Fruit fly (Drosophila melanogaster) S2 (cell line): Measurements from ENCODE around the gene CG34367.

Experiments
- CG8478 ChIP-seq: fragments of >200 bp; optimal IDR thresholded peaks from 2 replicates; lab custom pipeline; 2018
- CTCF ChIP-seq, 2 experiments: fragments of >200 bp; optimal IDR thresholded peaks; 2 replicates each; lab custom pipeline; 2018

CG34367 gene

dm6 chr2L:10334854-10335277 is 18.8 kb downstream of the CG34367 start:
- TF ChIP-seq CTCF (optimal IDR thresholded peaks at IDR 0.05; lab: Kevin White, UChicago) (no peak), CG8478 (no peak)

DNA sequence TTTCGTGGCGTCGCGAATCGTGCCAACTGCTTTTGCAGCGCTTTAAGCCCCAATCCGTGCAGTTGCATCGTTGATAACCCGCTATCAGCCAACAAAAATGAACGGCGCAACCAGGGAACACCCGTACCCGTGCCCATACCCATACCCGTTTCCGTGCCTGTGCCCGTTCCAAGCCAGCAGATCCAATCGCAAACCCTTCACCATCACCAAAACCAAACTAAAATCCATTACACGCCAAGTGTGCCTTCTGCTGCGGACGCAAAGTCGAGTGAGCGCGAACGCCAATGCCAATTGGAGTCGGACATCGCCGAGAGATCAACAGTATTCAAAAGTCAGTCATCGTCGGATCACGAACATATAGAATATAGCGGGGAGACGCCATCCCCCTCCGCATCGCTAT is 19.5 kb downstream of the CG34367 start:
- no peak for TF ChIP-seq CTCF (optimal IDR thresholded peaks at IDR 0.05; lab: Kevin White, UChicago)
- no peak for TF ChIP-seq CG8478

dm6 chr2L:10333091-10333991 is 20.4 kb downstream of the CG34367 start, which contains the start of gene GATAd:
TSS of gene GATAd (plus strand) at chr2L:10333734.
- TF ChIP-seq CTCF (optimal IDR thresholded peaks at IDR 0.05; lab: Kevin White, UChicago), result peak in 1 of 2 experiments; percentile 1
- TF ChIP-seq CG8478, result no peak

DNA sequence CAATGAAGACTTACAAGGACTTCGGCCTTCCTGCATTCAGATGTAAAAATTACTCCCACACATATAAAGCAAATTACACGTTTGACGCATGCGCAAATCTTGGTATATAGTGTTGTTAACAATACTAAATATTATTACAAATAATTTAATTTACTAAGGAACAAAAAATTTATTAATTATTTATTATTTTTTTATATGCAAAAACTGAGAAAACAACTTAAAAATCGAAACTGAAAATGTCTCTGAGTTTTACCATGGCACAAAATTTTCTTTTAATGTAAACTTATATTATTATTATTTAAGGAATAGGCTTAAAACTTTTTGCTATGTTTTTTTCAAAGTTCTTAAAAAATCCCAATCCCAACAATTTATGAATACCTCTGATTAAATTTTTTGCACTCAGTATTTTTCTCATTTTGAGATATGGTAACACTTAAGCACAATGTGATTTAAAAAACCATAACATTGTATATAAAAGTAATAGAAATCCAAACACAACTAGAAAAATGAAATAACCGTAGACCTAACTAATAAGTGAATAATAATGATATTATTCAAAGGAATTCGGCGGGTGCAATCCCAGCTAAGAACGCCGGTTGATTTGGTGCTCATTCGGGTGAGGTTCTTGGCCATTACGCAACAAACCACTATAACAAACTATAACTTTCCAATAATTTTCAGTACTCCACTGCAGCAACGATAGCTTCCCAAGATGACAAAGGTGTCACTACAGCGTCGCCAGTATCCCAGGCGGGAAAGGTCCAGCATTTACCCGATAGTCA is 22.4 kb downstream of the CG34367 start, which contains the start of the genes Schip1 and Cox10:
TSS of gene Schip1 (minus strand) at position 51 of the 782 bp plus-strand sequence.
TSS of gene Cox10 (plus strand) at position 406 of the 782 bp plus-strand sequence.
- TF ChIP-seq CTCF (optimal IDR thresholded peaks at IDR 0.05; lab: Kevin White, UChicago) (no peak), CG8478 (no peak)

- TF ChIP-seq CG8478, result no peak
- no peak for TF ChIP-seq CTCF (optimal IDR thresholded peaks at IDR 0.05; lab: Kevin White, UChicago)
These were observed 25.9 kb downstream of the CG34367 start, which contains the start of gene RnrL for dm6 chr2L:10327790-10328189. TSS of gene RnrL (minus strand) at chr2L:10327943.

dm6 chr2L:10322773-10323487 is 30.8 kb downstream of the CG34367 start, which contains the start of gene CG5381:
TSS of gene CG5381 (minus strand) at chr2L:10323102.
- TF ChIP-seq CTCF (optimal IDR thresholded peaks at IDR 0.05; lab: Kevin White, UChicago), result no peak

DNA sequence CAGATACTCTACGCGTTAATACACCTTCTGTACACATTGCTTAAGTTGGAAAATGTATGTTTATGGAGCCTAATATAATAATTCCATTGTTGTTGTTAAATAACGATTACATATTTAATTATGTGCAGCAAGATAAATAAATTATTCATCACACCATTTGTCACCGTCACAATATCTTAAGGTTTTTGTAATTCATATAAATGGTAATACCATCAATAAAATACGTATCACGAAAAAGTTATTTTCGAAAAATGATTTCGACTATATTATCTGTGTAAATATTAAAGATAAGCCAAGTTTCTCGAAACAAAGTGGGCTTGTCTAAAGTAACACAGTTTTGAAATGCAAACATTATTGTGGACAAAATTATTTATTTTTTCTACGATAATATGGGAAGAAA is 31.5 kb downstream of the CG34367 start, which contains the start of gene CG4995:
TSS of gene CG4995 (plus strand) at position 301 of the 400 bp plus-strand sequence.
- TF ChIP-seq CTCF (optimal IDR thresholded peaks at IDR 0.05; lab: Kevin White, UChicago) (no peak), CG8478 (no peak)

DNA sequence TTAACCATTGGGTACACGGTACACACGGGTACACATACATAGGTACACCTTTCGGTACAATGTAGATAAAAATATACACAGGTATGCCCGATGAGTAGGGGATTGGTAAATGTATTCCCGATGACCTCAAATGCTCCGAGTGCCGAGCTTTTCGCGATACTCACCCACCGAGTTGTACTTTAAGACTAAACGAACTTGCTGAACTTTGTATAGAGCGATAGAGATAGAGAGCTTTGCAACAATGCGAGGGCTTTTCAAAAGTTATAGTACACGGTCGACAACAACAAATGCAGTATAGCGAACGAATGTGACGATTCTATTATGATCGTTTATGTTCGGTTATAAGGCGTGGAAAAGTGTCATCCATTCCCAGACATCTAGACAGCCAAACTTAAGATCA is 32.1 kb downstream of the CG34367 start:
- TF ChIP-seq CTCF (optimal IDR thresholded peaks at IDR 0.05; lab: Kevin White, UChicago), result no peak
- TF ChIP-seq CG8478, result no peak

DNA sequence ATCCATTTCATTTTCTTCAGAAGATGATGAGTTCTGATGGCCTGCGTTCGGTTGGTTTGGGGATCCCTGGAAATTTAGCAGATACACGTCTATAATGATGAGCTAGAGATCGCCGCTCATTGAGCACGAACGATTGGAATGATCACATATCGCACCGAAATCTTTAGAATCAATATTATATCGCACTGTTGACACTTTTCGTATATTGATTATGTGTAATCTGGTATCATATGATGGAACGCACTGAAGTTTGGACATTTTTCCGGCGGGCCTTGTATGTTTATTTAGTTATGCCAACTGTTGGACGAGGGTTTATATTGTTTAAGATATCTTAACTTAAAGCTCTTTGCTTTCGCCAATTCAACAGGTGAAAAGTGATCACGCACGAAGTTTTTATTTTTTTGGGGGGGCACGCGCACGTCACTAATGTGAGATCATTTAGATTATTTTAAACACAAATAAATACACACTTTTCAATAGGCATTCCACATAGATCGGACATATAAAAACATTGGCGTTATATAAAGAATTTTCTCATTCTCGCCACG is 32.6 kb downstream of the CG34367 start:
- no peak for TF ChIP-seq CTCF (optimal IDR thresholded peaks at IDR 0.05; lab: Kevin White, UChicago)
- TF ChIP-seq CG8478, result no peak

DNA sequence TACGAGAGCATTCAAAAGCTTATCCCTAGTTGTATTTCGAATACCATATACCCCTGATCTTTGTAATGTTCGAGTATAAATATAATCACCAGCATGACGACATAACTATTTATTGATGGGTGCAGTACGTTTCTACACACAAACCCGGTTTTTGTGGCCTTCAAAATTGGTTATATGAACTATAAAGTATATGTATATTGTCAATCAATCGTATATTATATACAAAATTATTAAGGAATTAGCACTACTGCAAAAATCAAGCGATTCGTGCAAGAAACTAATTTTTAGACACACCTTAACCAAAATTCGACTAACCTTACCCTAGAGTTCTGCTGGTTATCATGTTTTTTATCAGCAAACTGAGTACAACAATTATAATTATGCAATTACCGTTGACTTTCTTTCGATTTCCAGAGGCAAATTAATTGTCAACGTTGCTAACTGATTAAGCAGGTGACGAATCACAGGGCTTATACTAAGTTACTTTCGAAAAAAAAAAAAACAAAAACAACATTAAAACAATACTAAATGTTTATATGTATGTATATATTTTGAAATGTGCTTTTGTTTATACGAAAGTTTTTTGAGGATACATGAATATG is 33.4 kb downstream of the CG34367 start:
- TF ChIP-seq CTCF (optimal IDR thresholded peaks at IDR 0.05; lab: Kevin White, UChicago) (no peak), CG8478 (no peak)

- TF ChIP-seq CG8478 (no peak), CTCF (optimal IDR thresholded peaks at IDR 0.05; lab: Kevin White, UChicago) (no peak)
These were observed 37.8 kb downstream of the CG34367 start for dm6 chr2L:10315888-10316287.

dm6 chr2L:10314327-10315210 is 39.1 kb downstream of the CG34367 start, which contains the start of the genes Usp14 and CG4972:
TSS of gene Usp14 (minus strand) at chr2L:10314396.
TSS of gene CG4972 (plus strand) at chr2L:10314792.
- TF ChIP-seq CTCF (optimal IDR thresholded peaks at IDR 0.05; lab: Kevin White, UChicago) (no peak), CG8478 (no peak)

dm6 chr2L:10311822-10312221 is 41.9 kb downstream of the CG34367 start:
- peak in 1 of 2 experiments; percentile 6 for TF ChIP-seq CTCF (optimal IDR thresholded peaks at IDR 0.05; lab: Kevin White, UChicago)
- TF ChIP-seq CG8478, result no peak
